Fruit fly (Drosophila melanogaster): Measurements from ENCODE around the gene CG42762.

CG42762 gene

dm6 chr2L:8162307-8163024 is 18.6 kb upstream of the CG42762 start, which contains the start of gene Acbp1 (continued):
- TF ChIP-seq CG7928 (GFP tag; optimal IDR thresholded peaks at IDR 0.05) (peak; percentile 73), CG13894 (tag; optimal IDR thresholded peaks at IDR 0.05) (peak; percentile 98), sima (GFP tag; optimal IDR thresholded peaks at IDR 0.05) (peak; percentile 58), CTCF (GFP tag; optimal IDR thresholded peaks at IDR 0.05) (peak; percentile 65), nmo (GFP tag; optimal IDR thresholded peaks at IDR 0.05) (peak; percentile 96), gt (GFP tag; IDR thresholded peaks at IDR 0.05) (peak; percentile 68), Xbp1 (GFP tag; optimal IDR thresholded peaks at IDR 0.05) (peak; percentile 95), amos (GFP tag; IDR thresholded peaks at IDR 0.05; ENCODE audit: partially characterized antibody) (peak; percentile 81), ranshi (GFP tag; IDR thresholded peaks at IDR 0.05) (peak; percentile 86), lmd (GFP tag; IDR thresholded peaks at IDR 0.05) (peak; percentile 93), Side (GFP tag; optimal IDR thresholded peaks at IDR 0.05) (peak; percentile 97), CG5953 (GFP tag; IDR thresholded peaks at IDR 0.05) (peak; percentile 78), HmgD (GFP tag; optimal IDR thresholded peaks at IDR 0.05) (peak; percentile 96), schlank (tag; optimal IDR thresholded peaks at IDR 0.05) (peak; percentile 93), PHDP (tag; optimal IDR thresholded peaks at IDR 0.05) (peak; percentile 99), CG2129 (GFP tag; IDR thresholded peaks at IDR 0.05; ENCODE audit: partially characterized antibody) (peak; percentile 25), Dad (GFP tag; optimal IDR thresholded peaks at IDR 0.05) (peak; percentile 91), dan (GFP tag; IDR thresholded peaks at IDR 0.05) (no peak), unc-4 (GFP tag; IDR thresholded peaks at IDR 0.05; ENCODE audit: partially characterized antibody) (peak; percentile 89), Atf3 (GFP tag; optimal IDR thresholded peaks at IDR 0.05) (peak; percentile 94), Scr (GFP tag; IDR thresholded peaks at IDR 0.05; ENCODE audit: partially characterized antibody) (peak; percentile 78), Antp (GFP tag; optimal IDR thresholded peaks at IDR 0.05) (peak; percentile 97), fd102C (GFP tag; optimal IDR thresholded peaks at IDR 0.05) (peak; percentile 94), crc (GFP tag; optimal IDR thresholded peaks at IDR 0.05) (peak; percentile 91), ttk (GFP tag; IDR thresholded peaks at IDR 0.05) (peak; percentile 80), CG4617 (GFP tag; optimal IDR thresholded peaks at IDR 0.05; ENCODE audit: borderline replicate concordance) (peak; percentile 82), CG9609 (GFP tag; optimal IDR thresholded peaks at IDR 0.05) (peak; percentile 96), CG9215 (GFP tag; IDR thresholded peaks at IDR 0.05) (peak; percentile 89), H2.0 (GFP tag; IDR thresholded peaks at IDR 0.05) (peak; percentile 76), CrebB (tag; optimal IDR thresholded peaks at IDR 0.05) (peak; percentile 98), CG7786 (GFP tag; optimal IDR thresholded peaks at IDR 0.05) (peak; percentile 96), CG3995 (GFP tag; optimal IDR thresholded peaks at IDR 0.05) (peak; percentile 61), CG5245 (GFP tag; optimal IDR thresholded peaks at IDR 0.05) (peak; percentile 70), fd64A (GFP tag; optimal IDR thresholded peaks at IDR 0.05) (peak; percentile 95), CG3407 (GFP tag; optimal IDR thresholded peaks at IDR 0.05) (peak; percentile 91), unpg (GFP tag; optimal IDR thresholded peaks at IDR 0.05) (peak; percentile 99), CG12104 (GFP tag; optimal IDR thresholded peaks at IDR 0.05) (peak; percentile 91), Rfx (GFP tag; IDR thresholded peaks at IDR 0.05) (peak; percentile 92), tin (GFP tag; optimal IDR thresholded peaks at IDR 0.05) (peak; percentile 91), CG2199 (GFP tag; IDR thresholded peaks at IDR 0.05) (peak; percentile 88; the same call in 1 of the 3 replicates), Hey (tag; optimal IDR thresholded peaks at IDR 0.05) (peak; percentile 79), B-H2 (GFP tag; optimal IDR thresholded peaks at IDR 0.05) (peak; percentile 97), Pdp1 (GFP tag; optimal IDR thresholded peaks at IDR 0.05) (peak; percentile 93 to 94), NC2β (GFP tag; optimal IDR thresholded peaks at IDR 0.05) (peak; percentile 93), esg (GFP tag; conservative IDR thresholded peaks at IDR 0.05) (peak; percentile 88), CG12744 (GFP tag; optimal IDR thresholded peaks at IDR 0.05) (peak; percentile 94), CG1832 (GFP tag; optimal IDR thresholded peaks at IDR 0.05) (no peak), CG8944 (GFP tag; optimal IDR thresholded peaks at IDR 0.05) (peak; percentile 95), CG9437 (GFP tag; optimal IDR thresholded peaks at IDR 0.05) (peak; percentile 93), MBD-R2 (GFP tag; IDR thresholded peaks at IDR 0.05) (peak; percentile 84)
